Fruit fly (Drosophila melanogaster): ENCODE results near the gene Set.

The Set gene

dm6 chr3R:15292241-15293004 is 29.1 kb downstream of the Set start (continued):
- no peak for TF ChIP-seq E2f1 (GFP tag; IDR thresholded peaks at IDR 0.05)
- TF ChIP-seq bigmax (GFP tag; optimal IDR thresholded peaks at IDR 0.05) = no peak
- no peak for TF ChIP-seq psq (GFP tag; optimal IDR thresholded peaks at IDR 0.05)
- no peak for TF ChIP-seq CG6689 (GFP tag; IDR thresholded peaks at IDR 0.05)
- peak; percentile 13 for TF ChIP-seq CG8388 (GFP tag; optimal IDR thresholded peaks at IDR 0.05)
- no peak for TF ChIP-seq trh (GFP tag; optimal IDR thresholded peaks at IDR 0.05)
- TF ChIP-seq CG6254 (GFP tag; optimal IDR thresholded peaks at IDR 0.05) = no peak
- no peak for TF ChIP-seq CG18764 (GFP tag; optimal IDR thresholded peaks at IDR 0.05)
- TF ChIP-seq YL-1 (GFP tag; optimal IDR thresholded peaks at IDR 0.05) = no peak
- peak; percentile 6 for TF ChIP-seq zfh2 (GFP tag; optimal IDR thresholded peaks at IDR 0.05)
- TF ChIP-seq dan (GFP tag; IDR thresholded peaks at IDR 0.05) = no peak
- TF ChIP-seq Ada2b (GFP tag; IDR thresholded peaks at IDR 0.05) = no peak
- no peak for TF ChIP-seq org-1 (GFP tag; optimal IDR thresholded peaks at IDR 0.05)
- no peak for TF ChIP-seq nerfin-2 (GFP tag; IDR thresholded peaks at IDR 0.05; ENCODE audit: partially characterized antibody)
- TF ChIP-seq ttk (GFP tag; IDR thresholded peaks at IDR 0.05) = no peak
- TF ChIP-seq dm (GFP tag; optimal IDR thresholded peaks at IDR 0.05) = no peak
- TF ChIP-seq Doc2 (GFP tag; IDR thresholded peaks at IDR 0.05) = no peak
- TF ChIP-seq CG32772 (GFP tag; IDR thresholded peaks at IDR 0.05) = no peak
- no peak for TF ChIP-seq stc (GFP tag; IDR thresholded peaks at IDR 0.05)
- peak; percentile 25 for TF ChIP-seq Fer3 (tag; optimal IDR thresholded peaks at IDR 0.05)
- no peak for TF ChIP-seq CkIIα-i1 (GFP tag; IDR thresholded peaks at IDR 0.05)
- TF ChIP-seq chinmo (GFP tag; IDR thresholded peaks at IDR 0.05; ENCODE audit: partially characterized antibody) = no peak
- peak; percentile 47 for TF ChIP-seq Atf3 (GFP tag; optimal IDR thresholded peaks at IDR 0.05)
- no peak for TF ChIP-seq Neu2 (GFP tag; optimal IDR thresholded peaks at IDR 0.05; ENCODE audit: borderline replicate concordance)
- TF ChIP-seq zfh1 (GFP tag; IDR thresholded peaks at IDR 0.05) = no peak
- TF ChIP-seq CG5245 (GFP tag; optimal IDR thresholded peaks at IDR 0.05) = no peak
- TF ChIP-seq CG1602 (GFP tag; optimal IDR thresholded peaks at IDR 0.05) = no peak
- no peak for TF ChIP-seq chn (GFP tag; optimal IDR thresholded peaks at IDR 0.05)
- no peak for TF ChIP-seq CG9797 (GFP tag; optimal IDR thresholded peaks at IDR 0.05)
- TF ChIP-seq fd3F (GFP tag; optimal IDR thresholded peaks at IDR 0.05) = no peak
- no peak for TF ChIP-seq eyg (GFP tag; optimal IDR thresholded peaks at IDR 0.05)
- no peak for TF ChIP-seq klu (GFP tag; IDR thresholded peaks at IDR 0.05)
- no peak for TF ChIP-seq CrebB (tag; optimal IDR thresholded peaks at IDR 0.05)
- no peak for TF ChIP-seq Poxn (GFP tag; IDR thresholded peaks at IDR 0.05)
- no peak for TF ChIP-seq gce (GFP tag; IDR thresholded peaks at IDR 0.05)
- TF ChIP-seq unpg (GFP tag; optimal IDR thresholded peaks at IDR 0.05) = peak; percentile 44
- TF ChIP-seq Nf-YC (tag; optimal IDR thresholded peaks at IDR 0.05) = no peak
- no peak for TF ChIP-seq fu2 (GFP tag; optimal IDR thresholded peaks at IDR 0.05)
- TF ChIP-seq dpn (GFP tag; optimal IDR thresholded peaks at IDR 0.05) = peak; percentile 17 to 39
- no peak for TF ChIP-seq ro (GFP tag; IDR thresholded peaks at IDR 0.05)
- TF ChIP-seq Sox102F (GFP tag; optimal IDR thresholded peaks at IDR 0.05) = no peak
- no peak for TF ChIP-seq CG5953 (GFP tag; IDR thresholded peaks at IDR 0.05)
- no peak for TF ChIP-seq hb (GFP tag; IDR thresholded peaks at IDR 0.05; ENCODE audit: partially characterized antibody)
- TF ChIP-seq CG12219 (GFP tag; optimal IDR thresholded peaks at IDR 0.05) = peak; percentile 1
- no peak for TF ChIP-seq Ravus (GFP tag; IDR thresholded peaks at IDR 0.05)

Data from whole organism, embryonic.